Worm (Caenorhabditis elegans) whole organism, L4 larva: ENCODE results near the gene T04C12.8.

ENCODE experiments used
- fkh-10 ChIP-seq: fragments of 150-350 bp; optimal IDR thresholded peaks from 2 replicates; lab custom pipeline; 2014; ENCODE audit warnings: missing biosample characterization, missing genetic modification reagents, missing genetic modification characterization
- lin-13 ChIP-seq: fragments of 150-350 bp; optimal IDR thresholded peaks from 2 replicates; lab custom pipeline; 2014; ENCODE audit warnings: missing biosample characterization, missing genetic modification reagents, missing genetic modification characterization

- TF ChIP-seq lin-13 (GFP tag; lab: Kevin White, UChicago) (no peak), fkh-10 (GFP tag; lab: Kevin White, UChicago) (no peak)
These were observed 22.4 kb downstream of the T04C12.8 start, which contains the start of gene dhs-18 for ce11 chrV:11046730-11047129.
